Fruit fly (Drosophila melanogaster): ENCODE measurements around the gene CheA84a.
A peak's percentile ranks its signal among the peaks of the same experiment; 100 is the strongest.

The CheA84a gene

dm6 chr3R:8240302-8240682 lies 35.7 kb upstream of the CheA84a start, which contains the start of gene Ada2b:
TSS of gene Ada2b (minus strand) at chr3R:8240515.
- TF ChIP-seq tai (GFP tag; optimal IDR thresholded peaks at IDR 0.05): no peak
- TF ChIP-seq Dif (GFP tag; optimal IDR thresholded peaks at IDR 0.05; ENCODE audit: partially characterized antibody): no peak
- no peak for TF ChIP-seq dl (GFP tag; optimal IDR thresholded peaks at IDR 0.05; ENCODE audit: insufficient read depth in 1 of 2, partially characterized antibody in 2 of 2)
- no peak for TF ChIP-seq psq (GFP tag; optimal IDR thresholded peaks at IDR 0.05)
- TF ChIP-seq jim (GFP tag; optimal IDR thresholded peaks at IDR 0.05): no peak
- TF ChIP-seq sage (GFP tag; optimal IDR thresholded peaks at IDR 0.05): no peak
- no peak for TF ChIP-seq Hr78 (GFP tag; optimal IDR thresholded peaks at IDR 0.05)
- TF ChIP-seq fru (GFP tag; optimal IDR thresholded peaks at IDR 0.05): peak; percentile 70
- no peak for TF ChIP-seq N (GFP tag; optimal IDR thresholded peaks at IDR 0.05)
- TF ChIP-seq pan (optimal IDR thresholded peaks at IDR 0.05): no peak
- TF ChIP-seq rgr (GFP tag; optimal IDR thresholded peaks at IDR 0.05): no peak
- no peak for TF ChIP-seq sv (GFP tag; optimal IDR thresholded peaks at IDR 0.05)
- no peak for TF ChIP-seq usp (GFP tag; optimal IDR thresholded peaks at IDR 0.05)
- no peak for TF ChIP-seq Jra (GFP tag; optimal IDR thresholded peaks at IDR 0.05)
- no peak for TF ChIP-seq HLH106 (tag; optimal IDR thresholded peaks at IDR 0.05)
- no peak for TF ChIP-seq Abd-B (GFP tag; optimal IDR thresholded peaks at IDR 0.05)
- TF ChIP-seq Hr83 (GFP tag; optimal IDR thresholded peaks at IDR 0.05; ENCODE audit: poor library complexity, severe bottlenecking): no peak
- peak; percentile 83 for TF ChIP-seq Myc (optimal IDR thresholded peaks at IDR 0.05)
- TF ChIP-seq Mio (GFP tag; optimal IDR thresholded peaks at IDR 0.05): no peak
- no peak for TF ChIP-seq Sp1 (GFP tag; optimal IDR thresholded peaks at IDR 0.05)
- no peak for TF ChIP-seq dsf (GFP tag; optimal IDR thresholded peaks at IDR 0.05; ENCODE audit: borderline replicate concordance)
- TF ChIP-seq woc (GFP tag; optimal IDR thresholded peaks at IDR 0.05): peak; percentile 51
- TF ChIP-seq br (GFP tag; optimal IDR thresholded peaks at IDR 0.05): no peak
- TF ChIP-seq GATAd (GFP tag; optimal IDR thresholded peaks at IDR 0.05): no peak
- no peak for TF ChIP-seq h (GFP tag; optimal IDR thresholded peaks at IDR 0.05)
- no peak for TF ChIP-seq ey (GFP tag; optimal IDR thresholded peaks at IDR 0.05)
- TF ChIP-seq OdsH (GFP tag; optimal IDR thresholded peaks at IDR 0.05): no peak

- TF ChIP-seq foxo (GFP tag; optimal IDR thresholded peaks at IDR 0.05): peak in 1 of 2 experiments; percentile 90
- TF ChIP-seq N (GFP tag; optimal IDR thresholded peaks at IDR 0.05): no peak
- peak; percentile 83 for TF ChIP-seq ey (GFP tag; optimal IDR thresholded peaks at IDR 0.05)
- peak; percentile 82 for TF ChIP-seq h (GFP tag; optimal IDR thresholded peaks at IDR 0.05)
- no peak for TF ChIP-seq pan (optimal IDR thresholded peaks at IDR 0.05)
- peak; percentile 66 for TF ChIP-seq CG9705 (GFP tag; optimal IDR thresholded peaks at IDR 0.05)
- TF ChIP-seq Sp1 (GFP tag; optimal IDR thresholded peaks at IDR 0.05): peak; percentile 93
- peak; percentile 85 for TF ChIP-seq rgr (GFP tag; optimal IDR thresholded peaks at IDR 0.05)
- TF ChIP-seq CrebA (GFP tag; optimal IDR thresholded peaks at IDR 0.05; ENCODE audit: borderline replicate concordance): no peak
- TF ChIP-seq HLH106 (tag; optimal IDR thresholded peaks at IDR 0.05): peak; percentile 87
- TF ChIP-seq brk (GFP tag; optimal IDR thresholded peaks at IDR 0.05): peak; percentile 63
- peak; percentile 74 for TF ChIP-seq br (GFP tag; optimal IDR thresholded peaks at IDR 0.05)
- TF ChIP-seq OdsH (GFP tag; optimal IDR thresholded peaks at IDR 0.05): peak; percentile 84
- peak; percentile 32 for TF ChIP-seq Rel (GFP tag; optimal IDR thresholded peaks at IDR 0.05)
- TF ChIP-seq Rel (tag; optimal IDR thresholded peaks at IDR 0.05): peak; percentile 49
- peak; percentile 43 for TF ChIP-seq CG32264 (GFP tag; optimal IDR thresholded peaks at IDR 0.05)
- TF ChIP-seq Dfd (GFP tag; optimal IDR thresholded peaks at IDR 0.05): no peak
- TF ChIP-seq woc (GFP tag; optimal IDR thresholded peaks at IDR 0.05): peak; percentile 72
- peak; percentile 56 for TF ChIP-seq sage (GFP tag; optimal IDR thresholded peaks at IDR 0.05)
- no peak for TF ChIP-seq Dif (GFP tag; optimal IDR thresholded peaks at IDR 0.05; ENCODE audit: partially characterized antibody)
- no peak for TF ChIP-seq Vsx2 (GFP tag; optimal IDR thresholded peaks at IDR 0.05; ENCODE audit: partially characterized antibody)
- TF ChIP-seq Hr83 (GFP tag; optimal IDR thresholded peaks at IDR 0.05; ENCODE audit: poor library complexity, severe bottlenecking): peak; percentile 39
- TF ChIP-seq Hr78 (GFP tag; optimal IDR thresholded peaks at IDR 0.05): no peak
- TF ChIP-seq tai (GFP tag; optimal IDR thresholded peaks at IDR 0.05): no peak
- TF ChIP-seq dmrt93B (GFP tag; optimal IDR thresholded peaks at IDR 0.05): peak; percentile 69
- no peak for TF ChIP-seq GATAd (GFP tag; optimal IDR thresholded peaks at IDR 0.05)
- peak; percentile 49 for TF ChIP-seq Hnf4 (GFP tag; optimal IDR thresholded peaks at IDR 0.05)
- peak; percentile 82 for TF ChIP-seq psq (GFP tag; optimal IDR thresholded peaks at IDR 0.05)
- peak; percentile 78 for TF ChIP-seq sv (GFP tag; optimal IDR thresholded peaks at IDR 0.05)
- TF ChIP-seq Mio (GFP tag; optimal IDR thresholded peaks at IDR 0.05): peak; percentile 34
- no peak for TF ChIP-seq jim (GFP tag; optimal IDR thresholded peaks at IDR 0.05)
- peak; percentile 71 for TF ChIP-seq Jra (GFP tag; optimal IDR thresholded peaks at IDR 0.05)
- no peak for TF ChIP-seq usp (GFP tag; optimal IDR thresholded peaks at IDR 0.05)
- no peak for TF ChIP-seq dl (GFP tag; optimal IDR thresholded peaks at IDR 0.05; ENCODE audit: insufficient read depth in 1 of 2, partially characterized antibody in 2 of 2)
- TF ChIP-seq dsf (GFP tag; optimal IDR thresholded peaks at IDR 0.05; ENCODE audit: borderline replicate concordance): peak; percentile 29
- TF ChIP-seq Myc (optimal IDR thresholded peaks at IDR 0.05): no peak
- peak; percentile 44 for TF ChIP-seq fru (GFP tag; optimal IDR thresholded peaks at IDR 0.05)
Observed at dm6 chr3R:8239472-8240301, 35.1 kb upstream of the CheA84a start.

Data from whole organism, wandering third instar larva.